Worm (Caenorhabditis elegans): ENCODE results near the gene catp-2.

ce11 chrV:4960686-4961085 is 26.2 kb downstream of the catp-2 start:
- TF ChIP-seq W03F9.2 (tag; optimal IDR thresholded peaks at IDR 0.05) (no peak), dao-5 (tag; optimal IDR thresholded peaks at IDR 0.05) (no peak)

Data from whole organism, L4/young adult.